Fruit fly (Drosophila melanogaster): ENCODE results near the gene CG10588.

The CG10588 gene

dm6 chr3L:21009405-21010120 is 52.8 kb downstream of the CG10588 start (continued):
- no peak for TF ChIP-seq gcm2 (GFP tag; optimal IDR thresholded peaks at IDR 0.05)
- no peak for TF ChIP-seq tap (tag; optimal IDR thresholded peaks at IDR 0.05)
- no peak for TF ChIP-seq CG5180 (GFP tag; optimal IDR thresholded peaks at IDR 0.05)
- no peak for TF ChIP-seq CG7372 (GFP tag; IDR thresholded peaks at IDR 0.05)
- TF ChIP-seq unpg (GFP tag; optimal IDR thresholded peaks at IDR 0.05): peak; percentile 50
- peak; percentile 58 for TF ChIP-seq Ets65A (GFP tag)
- TF ChIP-seq Gsc (GFP tag; IDR thresholded peaks at IDR 0.05): no peak
- no peak for TF ChIP-seq CG15073 (GFP tag; optimal IDR thresholded peaks at IDR 0.05)
- no peak for TF ChIP-seq sc (optimal IDR thresholded peaks at IDR 0.05)
- no peak for TF ChIP-seq sc (GFP tag; optimal IDR thresholded peaks at IDR 0.05)
- TF ChIP-seq row (GFP tag; IDR thresholded peaks at IDR 0.05): peak; percentile 82
- no peak for TF ChIP-seq insv (GFP tag; optimal IDR thresholded peaks at IDR 0.05)
- TF ChIP-seq CG11723 (GFP tag; optimal IDR thresholded peaks at IDR 0.05): no peak
- no peak for TF ChIP-seq Lim3 (GFP tag; IDR thresholded peaks at IDR 0.05)
- no peak for TF ChIP-seq salm (tag; optimal IDR thresholded peaks at IDR 0.05)
- no peak for TF ChIP-seq CG11398 (GFP tag; optimal IDR thresholded peaks at IDR 0.05)
- TF ChIP-seq CG32767 (GFP tag; IDR thresholded peaks at IDR 0.05): peak; percentile 61; the same call in 1 of the 2 replicates
- no peak for TF ChIP-seq CG31388 (GFP tag; optimal IDR thresholded peaks at IDR 0.05)
- TF ChIP-seq CG10431 (GFP tag; optimal IDR thresholded peaks at IDR 0.05): no peak
- TF ChIP-seq CG1603 (tag; optimal IDR thresholded peaks at IDR 0.05): peak; percentile 17
- TF ChIP-seq Asciz (GFP tag; optimal IDR thresholded peaks at IDR 0.05): peak; percentile 37
- TF ChIP-seq HHEX (GFP tag; optimal IDR thresholded peaks at IDR 0.05): no peak
- TF ChIP-seq CG6254 (GFP tag; optimal IDR thresholded peaks at IDR 0.05): no peak
- no peak for TF ChIP-seq ERR (GFP tag; optimal IDR thresholded peaks at IDR 0.05)
- no peak for TF ChIP-seq Hey (tag; optimal IDR thresholded peaks at IDR 0.05)
- TF ChIP-seq CrebB (tag; optimal IDR thresholded peaks at IDR 0.05): no peak
- TF ChIP-seq sim (GFP tag; IDR thresholded peaks at IDR 0.05): 0 out of 2 replicates have a peak, but pooled peaks have one; percentile 53
- no peak for TF ChIP-seq CG9817 (tag; optimal IDR thresholded peaks at IDR 0.05)
- peak; percentile 79 for TF ChIP-seq CG14441 (GFP tag; IDR thresholded peaks at IDR 0.05)
- peak; percentile 33 for TF ChIP-seq CG9609 (GFP tag; optimal IDR thresholded peaks at IDR 0.05)
- peak; percentile 55 for TF ChIP-seq Oli (tag; optimal IDR thresholded peaks at IDR 0.05)
- no peak for TF ChIP-seq Lhr (GFP tag; optimal IDR thresholded peaks at IDR 0.05)
- TF ChIP-seq cad (GFP tag; optimal IDR thresholded peaks at IDR 0.05): no peak
- no peak for TF ChIP-seq CG3995 (GFP tag; optimal IDR thresholded peaks at IDR 0.05)
- TF ChIP-seq B-H2 (GFP tag; optimal IDR thresholded peaks at IDR 0.05): no peak
- TF ChIP-seq Hsf (GFP tag; optimal IDR thresholded peaks at IDR 0.05): peak; percentile 46
- peak; percentile 4 for TF ChIP-seq Dad (GFP tag; optimal IDR thresholded peaks at IDR 0.05)
- TF ChIP-seq danr (GFP tag; IDR thresholded peaks at IDR 0.05): 0 out of 2 replicates have a peak, but pooled peaks have one; percentile 36
- peak; percentile 17 for TF ChIP-seq yki (optimal IDR thresholded peaks at IDR 0.05)
- peak; percentile 26 to 43 for TF ChIP-seq Pdp1 (GFP tag; optimal IDR thresholded peaks at IDR 0.05)
- peak; percentile 48 for TF ChIP-seq eyg (GFP tag; optimal IDR thresholded peaks at IDR 0.05)
- peak; percentile 74; the same call in 2 of the 3 replicates for TF ChIP-seq Dbx (GFP tag; IDR thresholded peaks at IDR 0.05)
- TF ChIP-seq dan (GFP tag; IDR thresholded peaks at IDR 0.05): no peak
- no peak for TF ChIP-seq CG33557 (GFP tag; optimal IDR thresholded peaks at IDR 0.05)
- TF ChIP-seq CG8944 (GFP tag; optimal IDR thresholded peaks at IDR 0.05): no peak
- TF ChIP-seq da (GFP tag; optimal IDR thresholded peaks at IDR 0.05): no peak
- TF ChIP-seq kni (GFP tag; optimal IDR thresholded peaks at IDR 0.05): no peak
- peak; percentile 100 for TF ChIP-seq CG3407 (GFP tag; optimal IDR thresholded peaks at IDR 0.05)
- peak; percentile 68; the same call in 2 of the 3 replicates for TF ChIP-seq otp (GFP tag; IDR thresholded peaks at IDR 0.05)
- TF ChIP-seq crp (GFP tag; optimal IDR thresholded peaks at IDR 0.05): peak in 1 of 2 experiments; percentile 69

Measured in whole organism, embryonic.